Worm (Caenorhabditis elegans) whole organism, L3 larva: ENCODE measurements around the gene H20E11.2.

Experiments used
- ZK546.5 ChIP-seq: sonication (generic microtip); optimal IDR thresholded peaks from 2 replicates; lab custom pipeline; 2017; ENCODE audit warnings: missing biosample characterization, missing genetic modification characterization
- egl-27 ChIP-seq: sonication (generic microtip); optimal IDR thresholded peaks from 4 replicates; lab custom pipeline; 2017; ENCODE audit warnings: missing biosample characterization, missing genetic modification reagents, missing genetic modification characterization
- elt-1 ChIP-seq: fragments of 150-350 bp; optimal IDR thresholded peaks from 2 replicates; lab custom pipeline; 2014; ENCODE audit warnings: missing biosample characterization, missing genetic modification characterization
- nhr-23 ChIP-seq: fragments of 150-350 bp; optimal IDR thresholded peaks from 2 replicates; lab custom pipeline; 2014; ENCODE audit warnings: missing biosample characterization, missing genetic modification reagents, missing genetic modification characterization
- pha-4 ChIP-seq: fragments of 150-350 bp; optimal IDR thresholded peaks from 2 replicates; lab custom pipeline; 2014; ENCODE audit warnings: missing biosample characterization, missing genetic modification reagents, missing genetic modification characterization
- pqm-1 ChIP-seq: fragments of 150-350 bp; optimal IDR thresholded peaks from 2 replicates; lab custom pipeline; 2017; ENCODE audit warnings: missing biosample characterization, missing genetic modification characterization, inconsistent platforms

DNA sequence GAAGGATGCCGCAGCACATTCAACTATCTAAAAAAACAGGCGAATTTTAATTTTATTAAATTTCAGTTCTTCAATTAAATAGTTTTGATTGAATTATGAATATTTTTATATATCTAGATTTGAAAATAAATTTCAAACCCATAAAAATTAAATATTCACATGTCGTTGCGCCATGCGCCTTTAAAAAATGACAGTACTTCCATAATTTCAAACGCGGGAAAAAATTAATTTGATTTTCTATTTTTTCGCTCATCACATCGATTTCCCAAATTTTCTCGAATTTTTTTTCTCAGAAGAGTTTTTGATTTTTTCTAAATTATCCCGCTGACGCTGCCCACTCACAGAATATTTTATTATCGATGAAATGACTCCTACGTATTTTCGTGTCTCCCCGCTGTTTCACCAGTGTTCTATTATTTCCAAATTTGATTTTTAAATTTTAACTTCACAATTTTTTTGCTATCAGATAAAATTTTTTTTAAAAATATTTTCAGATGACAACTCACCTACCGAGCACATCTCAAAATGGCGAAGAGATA, 15.0 kb downstream of the H20E11.2 start, which contains the start of gene lip-1:
- TF ChIP-seq egl-27 (no peak), elt-1 (no peak), pha-4 (tag; lab: Kevin White, UChicago) (no peak), nhr-23 (tag; lab: Kevin White, UChicago) (no peak), ZK546.5 (tag; lab: Kevin White, UChicago) (no peak), pqm-1 (tag; lab: Kevin White, UChicago) (no peak)
